Worm (Caenorhabditis elegans) whole organism, L2 larva: ENCODE measurements around the gene F33C8.4.

ENCODE experiments used
- ZK546.5 ChIP-seq: sonication (generic microtip); optimal IDR thresholded peaks from 2 replicates; lab custom pipeline; 2017; ENCODE audit warnings: missing biosample characterization, missing genetic modification characterization
- alr-1 ChIP-seq: fragments of 150-350 bp; optimal IDR thresholded peaks from 2 replicates; lab custom pipeline; 2014; ENCODE audit warnings: missing biosample characterization, missing genetic modification characterization
- ceh-16 ChIP-seq: fragments of 150-350 bp; optimal IDR thresholded peaks from 2 replicates; lab custom pipeline; 2014; ENCODE audit warnings: missing biosample characterization, missing genetic modification characterization
- ceh-82 ChIP-seq: fragments of 150-350 bp; optimal IDR thresholded peaks from 2 replicates; lab custom pipeline; 2014; ENCODE audit warnings: missing biosample characterization, missing genetic modification characterization
- elt-3 ChIP-seq: sonication (generic microtip); optimal IDR thresholded peaks from 2 replicates; lab custom pipeline; 2017; ENCODE audit warnings: missing biosample characterization, missing genetic modification characterization
- nhr-237 ChIP-seq: fragments of 150-350 bp; optimal IDR thresholded peaks from 2 replicates; lab custom pipeline; 2014; ENCODE audit warnings: missing biosample characterization, missing genetic modification characterization
- nhr-25 ChIP-seq: fragments of 150-350 bp; sonication (generic microtip); optimal IDR thresholded peaks from 3 replicates; lab custom pipeline; 2014; ENCODE audit warnings: missing biosample characterization, missing genetic modification characterization
- nhr-6 ChIP-seq: fragments of 150-350 bp; optimal IDR thresholded peaks from 2 replicates; lab custom pipeline; 2014; ENCODE audit warnings: missing biosample characterization, missing genetic modification characterization
- nhr-77 ChIP-seq: fragments of 150-350 bp; optimal IDR thresholded peaks from 2 replicates; lab custom pipeline; 2014; ENCODE audit warnings: missing biosample characterization, missing genetic modification characterization
- ztf-11 ChIP-seq: sonication (generic microtip); optimal IDR thresholded peaks from 2 replicates; lab custom pipeline; 2017; ENCODE audit warnings: missing biosample characterization, missing genetic modification characterization

ce11 chrX:14736220-14736619 lies 4.1 kb downstream of the F33C8.4 start:
- TF ChIP-seq nhr-6 (tag; lab: Kevin White, UChicago) (no peak), ceh-16 (no peak), ZK546.5 (tag; lab: Kevin White, UChicago) (no peak), nhr-77 (tag; lab: Kevin White, UChicago) (no peak), ztf-11 (tag; lab: Kevin White, UChicago) (no peak), nhr-237 (no peak), ceh-82 (tag; lab: Kevin White, UChicago) (no peak), elt-3 (tag; lab: Kevin White, UChicago) (no peak), alr-1 (tag; lab: Kevin White, UChicago) (no peak), nhr-25 (tag; lab: Kevin White, UChicago) (no peak)
